Worm (Caenorhabditis elegans) whole organism, late embryonic: ENCODE data around the gene zyg-9.

Experiments used
- C08G9.2 ChIP-seq: sonication (generic microtip); optimal IDR thresholded peaks from 2 replicates; lab custom pipeline; 2016; ENCODE audit warnings: mild to moderate bottlenecking, missing genetic modification characterization, moderate library complexity, missing compliant biosample characterization
- F13H6.1 ChIP-seq: sonication (generic microtip); optimal IDR thresholded peaks from 2 replicates; lab custom pipeline; 2016; ENCODE audit warnings: missing genetic modification characterization, missing compliant biosample characterization
- ceh-18 ChIP-seq: sonication (generic microtip); optimal IDR thresholded peaks from 2 replicates; lab custom pipeline; 2016; ENCODE audit warnings: missing genetic modification characterization, missing compliant biosample characterization
- ceh-30 ChIP-seq: fragments of 150-350 bp; optimal IDR thresholded peaks from 2 replicates; lab custom pipeline; 2014; ENCODE audit warnings: missing biosample characterization, missing genetic modification characterization
- dmd-4 ChIP-seq: sonication (generic microtip); optimal IDR thresholded peaks from 2 replicates; lab custom pipeline; 2016; ENCODE audit warnings: borderline replicate concordance, missing genetic modification characterization, missing compliant biosample characterization
- elt-2 ChIP-seq: sonication (generic microtip); optimal IDR thresholded peaks from 2 replicates; lab custom pipeline; 2016; ENCODE audit warnings: missing genetic modification reagents, missing genetic modification characterization, missing compliant biosample characterization
- fkh-10 ChIP-seq: fragments of 150-350 bp; optimal IDR thresholded peaks from 2 replicates; lab custom pipeline; 2014; ENCODE audit warnings: missing biosample characterization, missing genetic modification reagents, missing genetic modification characterization
- gmeb-2 ChIP-seq: sonication (generic microtip); optimal IDR thresholded peaks from 2 replicates; lab custom pipeline; 2016; ENCODE audit warnings: missing genetic modification characterization, inconsistent platforms, missing compliant biosample characterization
- npax-4 ChIP-seq: sonication (generic microtip); optimal IDR thresholded peaks from 2 replicates; lab custom pipeline; 2016; ENCODE audit warnings: missing genetic modification characterization, missing compliant biosample characterization
- odd-2 ChIP-seq: sonication (generic microtip); optimal IDR thresholded peaks from 2 replicates; lab custom pipeline; 2017; ENCODE audit warnings: antibody characterized with exemption, mild to moderate bottlenecking, missing genetic modification characterization, missing compliant biosample characterization
- pag-3 ChIP-seq: sonication (generic microtip); optimal IDR thresholded peaks from 2 replicates; lab custom pipeline; 2016; ENCODE audit warnings: missing compliant biosample characterization, missing genetic modification characterization, borderline replicate concordance
- pros-1 ChIP-seq: fragments of 150-350 bp; optimal IDR thresholded peaks from 2 replicates; lab custom pipeline; 2014; ENCODE audit warnings: missing biosample characterization, missing genetic modification reagents, missing genetic modification characterization
- sox-4 ChIP-seq: sonication (generic microtip); optimal IDR thresholded peaks from 2 replicates; lab custom pipeline; 2017; ENCODE audit warnings: mild to moderate bottlenecking, missing genetic modification characterization, inconsistent platforms, missing compliant biosample characterization
- tbx-2 ChIP-seq: sonication (generic microtip); optimal IDR thresholded peaks from 2 replicates; lab custom pipeline; 2016; ENCODE audit warnings: missing genetic modification characterization, missing compliant biosample characterization

DNA sequence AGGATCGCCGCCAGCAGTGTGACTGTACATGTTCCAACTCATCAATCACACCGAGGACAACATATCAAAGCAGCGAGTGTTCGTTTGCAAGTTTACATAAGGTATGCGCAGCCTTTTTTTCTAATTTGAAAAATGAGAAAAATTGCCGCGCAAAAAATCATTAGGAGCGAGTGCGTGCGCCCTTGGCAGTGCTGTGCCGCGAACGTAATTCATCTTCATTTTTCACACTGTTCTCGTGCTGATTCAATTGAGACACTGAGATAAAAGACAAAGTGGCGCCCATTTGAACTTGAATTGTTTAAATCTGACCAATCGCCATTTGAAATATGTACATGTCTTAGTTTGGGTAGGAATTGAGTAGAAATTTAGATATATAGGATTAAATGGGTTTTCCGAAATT lies 48.1 kb upstream of the zyg-9 start:
- TF ChIP-seq gmeb-2 (no peak), npax-4 (no peak), F13H6.1 (no peak), pag-3 (tag; lab: Kevin White, UChicago) (no peak), C08G9.2 (tag; lab: Kevin White, UChicago) (no peak), tbx-2 (no peak), dmd-4 (tag; lab: Kevin White, UChicago) (no peak), fkh-10 (GFP tag; lab: Kevin White, UChicago) (no peak), ceh-30 (tag; lab: Kevin White, UChicago) (no peak), elt-2 (no peak), odd-2 (tag; lab: Kevin White, UChicago) (no peak), ceh-18 (tag; lab: Kevin White, UChicago) (no peak), pros-1 (tag; lab: Kevin White, UChicago) (no peak), sox-4 (tag; lab: Kevin White, UChicago) (no peak)
